Fruit fly (Drosophila melanogaster) whole organism, adult: ENCODE data around the gene Drsl4.
A peak's percentile ranks its signal among the peaks of the same experiment; 100 is the strongest.

Source experiments
- CG11617 ChIP-seq: fragments of 200-800 bp; sonication (Bioruptor generic); optimal IDR thresholded peaks from 2 replicates; lab custom pipeline; 2017; ENCODE audit warnings: mild to moderate bottlenecking, missing biosample characterization, missing genetic modification reagents, missing genetic modification characterization
- CG12768 ChIP-seq: fragments of 200-800 bp; sonication (Bioruptor generic); optimal IDR thresholded peaks from 2 replicates; lab custom pipeline; 2017; ENCODE audit warnings: missing biosample characterization, missing genetic modification characterization, mild to moderate bottlenecking, moderate library complexity, missing genetic modification reagents
- CG14711 ChIP-seq: fragments of 200-800 bp; sonication (Bioruptor generic); optimal IDR thresholded peaks from 2 replicates; lab custom pipeline; 2018; ENCODE audit warnings: missing biosample characterization, mild to moderate bottlenecking, missing genetic modification characterization, moderate library complexity
- CG1620 ChIP-seq: fragments of 200-800 bp; sonication (Bioruptor generic); optimal IDR thresholded peaks from 2 replicates; lab custom pipeline; 2016; ENCODE audit warnings: missing biosample characterization, missing genetic modification characterization
- CG33017 ChIP-seq: fragments of 200-800 bp; sonication (Bioruptor generic); optimal IDR thresholded peaks from 2 replicates; lab custom pipeline; 2018; ENCODE audit warnings: missing biosample characterization, mild to moderate bottlenecking, missing genetic modification characterization, moderate library complexity
- CG5204 ChIP-seq: fragments of 200-800 bp; sonication (Bioruptor generic); optimal IDR thresholded peaks from 2 replicates; lab custom pipeline; 2016; ENCODE audit warnings: missing biosample characterization, missing genetic modification characterization
- CG7045 ChIP-seq: fragments of 200-800 bp; sonication (Bioruptor generic); optimal IDR thresholded peaks from 2 replicates; lab custom pipeline; 2017; ENCODE audit warnings: missing biosample characterization, mild to moderate bottlenecking, missing genetic modification characterization
- CG7101 ChIP-seq: fragments of 200-800 bp; sonication (Bioruptor generic); optimal IDR thresholded peaks from 2 replicates; lab custom pipeline; 2018; ENCODE audit warnings: missing biosample characterization, mild to moderate bottlenecking, missing genetic modification characterization, moderate library complexity
- Crg-1 ChIP-seq: fragments of 200-800 bp; sonication (Bioruptor generic); optimal IDR thresholded peaks from 2 replicates; lab custom pipeline; 2016; ENCODE audit warnings: missing biosample characterization, missing genetic modification characterization
- Hr96 ChIP-seq: fragments of 200-800 bp; sonication (Bioruptor generic); optimal IDR thresholded peaks from 2 replicates; lab custom pipeline; 2016; ENCODE audit warnings: missing biosample characterization, missing genetic modification characterization
- Mnt ChIP-seq: fragments of 200-800 bp; sonication (Bioruptor generic); optimal IDR thresholded peaks from 2 replicates; lab custom pipeline; 2016; ENCODE audit warnings: missing biosample characterization, mild to moderate bottlenecking, missing genetic modification characterization
- bab1 ChIP-seq: fragments of 200-800 bp; sonication (Bioruptor generic); optimal IDR thresholded peaks from 3 replicates; lab custom pipeline; 2019; ENCODE audit warnings: missing biosample characterization, mild to moderate bottlenecking, missing genetic modification characterization, moderate library complexity
- cic ChIP-seq: fragments of 200-800 bp; sonication (Bioruptor generic); optimal IDR thresholded peaks from 2 replicates; lab custom pipeline; 2017; ENCODE audit warnings: missing biosample characterization, mild to moderate bottlenecking, missing genetic modification characterization, moderate library complexity
- cnc ChIP-seq, 2 experiments: fragments of >200 bp; optimal IDR thresholded peaks; 2 replicates each; lab custom pipeline; 2017
- kay ChIP-seq: fragments of 200-800 bp; sonication (Bioruptor generic); peaks from one replicate; lab custom pipeline; 2016; ENCODE audit warnings: missing biosample characterization, missing genetic modification characterization, borderline replicate concordance
- ovo ChIP-seq: fragments of 200-800 bp; sonication (Bioruptor generic); optimal IDR thresholded peaks from 2 replicates; lab custom pipeline; 2016; ENCODE audit warnings: missing biosample characterization, missing genetic modification characterization
- pad ChIP-seq: fragments of 200-800 bp; sonication (Bioruptor generic); optimal IDR thresholded peaks from 3 replicates; lab custom pipeline; 2017; ENCODE audit warnings: missing biosample characterization, missing genetic modification characterization, mild to moderate bottlenecking, moderate library complexity, missing genetic modification reagents
- tj ChIP-seq: fragments of 200-800 bp; sonication (Bioruptor generic); optimal IDR thresholded peaks from 3 replicates; lab custom pipeline; 2017; ENCODE audit warnings: missing biosample characterization, mild to moderate bottlenecking, missing genetic modification characterization, moderate library complexity
- toe ChIP-seq: fragments of 200-800 bp; sonication (Bioruptor generic); optimal IDR thresholded peaks from 2 replicates; lab custom pipeline; 2016; ENCODE audit warnings: missing biosample characterization, missing genetic modification characterization

The Drsl4 gene

dm6 chr3L:3338028-3338855, 22.8 kb downstream of the Drsl4 start:
- TF ChIP-seq Mnt (GFP tag; lab: Kevin White, UChicago): peak; percentile 14
- TF ChIP-seq tj (GFP tag; lab: Kevin White, UChicago): no peak
- no peak for TF ChIP-seq CG33017 (tag; lab: Kevin White, UChicago)
- no peak for TF ChIP-seq toe (GFP tag; lab: Kevin White, UChicago)
- no peak for TF ChIP-seq CG7101 (tag; lab: Kevin White, UChicago)
- TF ChIP-seq Hr96 (GFP tag; lab: Kevin White, UChicago): no peak
- TF ChIP-seq CG12768: no peak
- TF ChIP-seq cic: no peak
- no peak for TF ChIP-seq CG5204 (GFP tag; lab: Kevin White, UChicago)
- no peak for TF ChIP-seq CG1620
- peak; percentile 17 for TF ChIP-seq Crg-1 (GFP tag; lab: Kevin White, UChicago)
- TF ChIP-seq cnc (optimal IDR thresholded peaks at IDR 0.05; lab: Kevin White, UChicago): no peak
- TF ChIP-seq ovo (GFP tag; lab: Kevin White, UChicago): peak; percentile 97
- no peak for TF ChIP-seq CG11617 (GFP tag; lab: Kevin White, UChicago)
- TF ChIP-seq kay (GFP tag; lab: Kevin White, UChicago): peak; percentile 10
- TF ChIP-seq bab1 (GFP tag; lab: Kevin White, UChicago): no peak
- no peak for TF ChIP-seq CG7045 (GFP tag; lab: Kevin White, UChicago)
- TF ChIP-seq pad (GFP tag; lab: Kevin White, UChicago): no peak

dm6 chr3L:3338882-3339590, 23.6 kb downstream of the Drsl4 start:
- TF ChIP-seq CG14711 (tag; lab: Kevin White, UChicago): peak; percentile 6
- no peak for TF ChIP-seq ovo (GFP tag; lab: Kevin White, UChicago)

- TF ChIP-seq ovo (GFP tag; lab: Kevin White, UChicago): no peak
- TF ChIP-seq cic: no peak
- TF ChIP-seq bab1 (GFP tag; lab: Kevin White, UChicago): no peak
- no peak for TF ChIP-seq Mnt (GFP tag; lab: Kevin White, UChicago)
- peak; percentile 10 for TF ChIP-seq CG7101 (tag; lab: Kevin White, UChicago)
- TF ChIP-seq tj (GFP tag; lab: Kevin White, UChicago): peak; percentile 22
- peak; percentile 4 for TF ChIP-seq CG14711 (tag; lab: Kevin White, UChicago)
- peak; percentile 45 for TF ChIP-seq kay (GFP tag; lab: Kevin White, UChicago)
- no peak for TF ChIP-seq CG11617 (GFP tag; lab: Kevin White, UChicago)
- TF ChIP-seq CG7045 (GFP tag; lab: Kevin White, UChicago): no peak
- no peak for TF ChIP-seq CG5204 (GFP tag; lab: Kevin White, UChicago)
- no peak for TF ChIP-seq Hr96 (GFP tag; lab: Kevin White, UChicago)
- no peak for TF ChIP-seq cnc (optimal IDR thresholded peaks at IDR 0.05; lab: Kevin White, UChicago)
- TF ChIP-seq Crg-1 (GFP tag; lab: Kevin White, UChicago): no peak
Observed at dm6 chr3L:3339695-3340226, 24.3 kb downstream of the Drsl4 start.

- no peak for TF ChIP-seq cnc (optimal IDR thresholded peaks at IDR 0.05; lab: Kevin White, UChicago)
- TF ChIP-seq tj (GFP tag; lab: Kevin White, UChicago): peak; percentile 66
- no peak for TF ChIP-seq pad (GFP tag; lab: Kevin White, UChicago)
- TF ChIP-seq cic: no peak
- no peak for TF ChIP-seq Hr96 (GFP tag; lab: Kevin White, UChicago)
Observed at dm6 chr3L:3342307-3342940, 27.0 kb downstream of the Drsl4 start.

- TF ChIP-seq kay (GFP tag; lab: Kevin White, UChicago) (peak; percentile 48), CG11617 (GFP tag; lab: Kevin White, UChicago) (no peak)
Observed at dm6 chr3L:3343260-3343659, 27.8 kb downstream of the Drsl4 start.

dm6 chr3L:3344528-3344927, 29.1 kb downstream of the Drsl4 start:
- TF ChIP-seq CG12768: no peak
- TF ChIP-seq tj (GFP tag; lab: Kevin White, UChicago): peak; percentile 80
- no peak for TF ChIP-seq pad (GFP tag; lab: Kevin White, UChicago)
